Worm (Caenorhabditis elegans) whole organism, mixed stage, embryonic: ENCODE measurements around the gene F41G3.19.
A peak's percentile ranks its signal among the peaks of the same experiment; 100 is the strongest.

Experiments
- bed-3 ChIP-seq: fragments of 200-800 bp; sonication (Bioruptor generic); optimal IDR thresholded peaks from 3 replicates; lab custom pipeline; 2018; ENCODE audit warnings: mild to moderate bottlenecking, missing genetic modification characterization, moderate library complexity, missing compliant biosample characterization
- ces-1 ChIP-seq: fragments of 150-350 bp; optimal IDR thresholded peaks from 2 replicates; lab custom pipeline; 2014; ENCODE audit warnings: missing biosample characterization, missing genetic modification reagents, missing genetic modification characterization
- elt-1 ChIP-seq: sonication (generic microtip); optimal IDR thresholded peaks from 2 replicates; lab custom pipeline; 2017; ENCODE audit warnings: missing genetic modification characterization, mild to moderate bottlenecking, missing compliant biosample characterization, antibody characterized with exemption, moderate library complexity, borderline replicate concordance; ENCODE audit not compliant: insufficient read depth
- elt-3 ChIP-seq: fragments of 150-350 bp; optimal IDR thresholded peaks from 2 replicates; lab custom pipeline; 2014; ENCODE audit warnings: missing biosample characterization, missing genetic modification characterization
- lin-13 ChIP-seq: fragments of 150-350 bp; optimal IDR thresholded peaks from 2 replicates; lab custom pipeline; 2014; ENCODE audit warnings: missing biosample characterization, missing genetic modification characterization
- mep-1 ChIP-seq: fragments of 150-350 bp; optimal IDR thresholded peaks from 2 replicates; lab custom pipeline; 2017; ENCODE audit warnings: missing biosample characterization, missing genetic modification reagents, missing genetic modification characterization, inconsistent platforms
- nhr-12 ChIP-seq: fragments of 150-350 bp; optimal IDR thresholded peaks from 2 replicates; lab custom pipeline; 2014; ENCODE audit warnings: missing biosample characterization, missing genetic modification characterization
- nhr-237 ChIP-seq: fragments of 150-350 bp; optimal IDR thresholded peaks from 2 replicates; lab custom pipeline; 2014; ENCODE audit warnings: missing biosample characterization, missing genetic modification characterization
- nhr-76 ChIP-seq: sonication (generic microtip); optimal IDR thresholded peaks from 2 replicates; lab custom pipeline; 2017; ENCODE audit warnings: missing biosample characterization, missing genetic modification characterization
- pha-4 ChIP-seq: fragments of 150-350 bp; optimal IDR thresholded peaks from 2 replicates; lab custom pipeline; 2018; ENCODE audit warnings: missing biosample characterization, missing genetic modification reagents, missing genetic modification characterization
- unc-39 ChIP-seq: fragments of 150-350 bp; optimal IDR thresholded peaks from 2 replicates; lab custom pipeline; 2014; ENCODE audit warnings: missing biosample characterization, missing genetic modification characterization
- unc-62 ChIP-seq: fragments of 150-350 bp; optimal IDR thresholded peaks from 2 replicates; lab custom pipeline; 2014; ENCODE audit warnings: missing biosample characterization, missing genetic modification reagents, missing genetic modification characterization
- ztf-11 ChIP-seq: fragments of 150-350 bp; optimal IDR thresholded peaks from 2 replicates; lab custom pipeline; 2014; ENCODE audit warnings: missing biosample characterization, missing genetic modification characterization

DNA sequence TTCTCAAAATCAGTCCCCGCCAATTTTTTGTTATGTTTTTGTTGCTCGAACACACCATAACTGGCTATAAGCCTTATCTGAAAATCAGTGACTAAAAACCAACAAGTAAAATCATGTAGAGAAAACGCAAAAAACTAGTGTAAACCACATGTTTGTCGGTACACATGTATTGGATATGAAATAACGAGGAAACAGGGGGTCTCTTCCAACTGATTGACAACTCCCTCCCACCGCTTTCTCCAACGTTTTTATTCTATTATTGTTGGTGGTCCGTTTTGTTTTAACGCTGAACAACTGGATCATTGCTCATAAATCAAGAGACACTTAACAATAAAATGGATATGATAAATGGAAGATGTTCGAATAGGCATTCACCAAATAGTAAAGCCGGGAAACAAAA is 25.1 kb downstream of the F41G3.19 start:
- TF ChIP-seq lin-13 (tag; lab: Kevin White, UChicago): no peak
- TF ChIP-seq pha-4 (tag; lab: Kevin White, UChicago): no peak
- TF ChIP-seq elt-3 (tag; lab: Kevin White, UChicago): no peak
- TF ChIP-seq nhr-12: no peak
- no peak for TF ChIP-seq elt-1 (tag; lab: Kevin White, UChicago)
- TF ChIP-seq ztf-11 (tag; lab: Kevin White, UChicago): no peak
- no peak for TF ChIP-seq nhr-237 (tag; lab: Kevin White, UChicago)
- TF ChIP-seq bed-3 (GFP tag; lab: Kevin White, UChicago): no peak
- no peak for TF ChIP-seq unc-39
- peak; percentile 11 for TF ChIP-seq ces-1 (GFP tag; lab: Kevin White, UChicago)
- TF ChIP-seq unc-62 (GFP tag; lab: Kevin White, UChicago): peak; percentile 61
- no peak for TF ChIP-seq mep-1 (tag; lab: Kevin White, UChicago)
- TF ChIP-seq nhr-76 (tag; lab: Kevin White, UChicago): no peak
